Worm (Caenorhabditis elegans) whole organism, L2 larva: ENCODE data around the gene Y55F3AR.2.

ENCODE experiments used
- F13H6.1 ChIP-seq: sonication (generic microtip); optimal IDR thresholded peaks from 2 replicates; lab custom pipeline; 2016; ENCODE audit warnings: missing genetic modification characterization, missing compliant biosample characterization
- R02D3.7 ChIP-seq: fragments of 150-350 bp; optimal IDR thresholded peaks from 2 replicates; lab custom pipeline; 2014; ENCODE audit warnings: missing biosample characterization, missing genetic modification characterization
- ama-1 ChIP-seq: fragments of 150-350 bp; optimal IDR thresholded peaks from 2 replicates; lab custom pipeline; 2018; ENCODE audit warnings: inconsistent platforms
- ceh-16 ChIP-seq: fragments of 150-350 bp; optimal IDR thresholded peaks from 2 replicates; lab custom pipeline; 2014; ENCODE audit warnings: missing biosample characterization, missing genetic modification characterization
- crh-2 ChIP-seq: sonication (generic microtip); optimal IDR thresholded peaks from 2 replicates; lab custom pipeline; 2017; ENCODE audit warnings: missing biosample characterization, missing genetic modification characterization
- dmd-4 ChIP-seq: sonication (generic microtip); optimal IDR thresholded peaks from 2 replicates; lab custom pipeline; 2017; ENCODE audit warnings: missing biosample characterization, missing genetic modification characterization
- egl-27 ChIP-seq: sonication (generic microtip); optimal IDR thresholded peaks from 3 replicates; lab custom pipeline; 2017; ENCODE audit warnings: missing biosample characterization, missing genetic modification reagents, missing genetic modification characterization
- elt-1 ChIP-seq: fragments of 150-350 bp; optimal IDR thresholded peaks from 2 replicates; lab custom pipeline; 2014; ENCODE audit warnings: missing biosample characterization, missing genetic modification characterization
- fos-1 ChIP-seq: fragments of 150-350 bp; optimal IDR thresholded peaks from 2 replicates; lab custom pipeline; 2014; ENCODE audit warnings: missing biosample characterization, missing genetic modification characterization
- lin-11 ChIP-seq: fragments of 150-350 bp; sonication (generic microtip); optimal IDR thresholded peaks from 2 replicates; lab custom pipeline; 2014; ENCODE audit warnings: missing biosample characterization, missing genetic modification characterization, inconsistent platforms, mixed read lengths
- lin-13 ChIP-seq: fragments of 150-350 bp; optimal IDR thresholded peaks from 2 replicates; lab custom pipeline; 2014; ENCODE audit warnings: missing biosample characterization, missing genetic modification reagents, missing genetic modification characterization
- lin-39 ChIP-seq: fragments of 150-350 bp; optimal IDR thresholded peaks from 2 replicates; lab custom pipeline; 2014; ENCODE audit warnings: missing biosample characterization, missing genetic modification reagents, missing genetic modification characterization
- mbf-1 ChIP-seq: sonication (generic microtip); optimal IDR thresholded peaks from 2 replicates; lab custom pipeline; 2017; ENCODE audit warnings: missing biosample characterization, missing genetic modification characterization
- nhr-11 ChIP-seq: fragments of 150-350 bp; optimal IDR thresholded peaks from 2 replicates; lab custom pipeline; 2014; ENCODE audit warnings: missing biosample characterization, missing genetic modification characterization
- nhr-12 ChIP-seq: fragments of 150-350 bp; optimal IDR thresholded peaks from 2 replicates; lab custom pipeline; 2014; ENCODE audit warnings: missing biosample characterization, missing genetic modification characterization
- nhr-129 ChIP-seq: fragments of 150-350 bp; optimal IDR thresholded peaks from 2 replicates; lab custom pipeline; 2014; ENCODE audit warnings: missing biosample characterization, missing genetic modification characterization
- nhr-21 ChIP-seq: fragments of 150-350 bp; optimal IDR thresholded peaks from 2 replicates; lab custom pipeline; 2014; ENCODE audit warnings: missing biosample characterization, missing genetic modification characterization
- nhr-25 ChIP-seq: fragments of 150-350 bp; sonication (generic microtip); optimal IDR thresholded peaks from 3 replicates; lab custom pipeline; 2014; ENCODE audit warnings: missing biosample characterization, missing genetic modification characterization
- nhr-6 ChIP-seq: fragments of 150-350 bp; optimal IDR thresholded peaks from 2 replicates; lab custom pipeline; 2014; ENCODE audit warnings: missing biosample characterization, missing genetic modification characterization
- peb-1 ChIP-seq: fragments of 150-350 bp; optimal IDR thresholded peaks from 2 replicates; lab custom pipeline; 2014; ENCODE audit warnings: missing biosample characterization, missing genetic modification characterization
- sem-4 ChIP-seq: fragments of 150-350 bp; optimal IDR thresholded peaks from 2 replicates; lab custom pipeline; 2014; ENCODE audit warnings: missing biosample characterization, missing genetic modification reagents, missing genetic modification characterization
- skn-1 ChIP-seq: sonication (generic microtip); optimal IDR thresholded peaks from 2 replicates; lab custom pipeline; 2017; ENCODE audit warnings: missing biosample characterization, missing genetic modification characterization
- sma-3 ChIP-seq: sonication (generic microtip); optimal IDR thresholded peaks from 2 replicates; lab custom pipeline; 2016; ENCODE audit warnings: missing genetic modification reagents, missing genetic modification characterization, missing compliant biosample characterization
- sma-9 ChIP-seq, 2 experiments: fragments of 150-350 bp in 1 of 2; sonication (generic microtip) in 1 of 2; optimal IDR thresholded peaks; 2 replicates each; lab custom pipeline; 2014 to 2016; ENCODE audit warnings: missing genetic modification characterization in 2 of 2, mild to moderate bottlenecking in 1 of 2, missing biosample characterization in 1 of 2, missing compliant biosample characterization in 1 of 2, missing genetic modification reagents in 1 of 2, moderate library complexity in 1 of 2
- snpc-4 ChIP-seq: fragments of 150-350 bp; optimal IDR thresholded peaks from 2 replicates; lab custom pipeline; 2014; ENCODE audit warnings: missing biosample characterization, missing genetic modification characterization
- unc-39 ChIP-seq: fragments of 150-350 bp; optimal IDR thresholded peaks from 2 replicates; lab custom pipeline; 2014; ENCODE audit warnings: missing biosample characterization, missing genetic modification characterization
- unc-55 ChIP-seq: fragments of 150-350 bp; sonication (generic microtip); optimal IDR thresholded peaks from 3 replicates; lab custom pipeline; 2014; ENCODE audit warnings: missing biosample characterization, missing genetic modification reagents, missing genetic modification characterization
- unc-62 ChIP-seq: fragments of 150-350 bp; optimal IDR thresholded peaks from 2 replicates; lab custom pipeline; 2014; ENCODE audit warnings: missing biosample characterization, missing genetic modification reagents, missing genetic modification characterization
- ztf-4 ChIP-seq: fragments of 150-350 bp; optimal IDR thresholded peaks from 2 replicates; lab custom pipeline; 2014; ENCODE audit warnings: missing biosample characterization, missing genetic modification characterization

The Y55F3AR.2 gene

ce11 chrIV:1074069-1074468, 20.3 kb upstream of the Y55F3AR.2 start:
- no peak for TF ChIP-seq unc-39 (tag; lab: Kevin White, UChicago)
- TF ChIP-seq nhr-129: no peak
- no peak for TF ChIP-seq ama-1 (lab: Kevin White, UChicago)
- TF ChIP-seq ceh-16: no peak
- no peak for TF ChIP-seq unc-55 (GFP tag; lab: Kevin White, UChicago)
- TF ChIP-seq lin-11 (tag; lab: Kevin White, UChicago): no peak
- TF ChIP-seq nhr-21 (tag; lab: Kevin White, UChicago): no peak
- no peak for TF ChIP-seq mbf-1
- TF ChIP-seq nhr-25 (tag; lab: Kevin White, UChicago): no peak
- no peak for TF ChIP-seq sma-3 (GFP tag; lab: Kevin White, UChicago)
- no peak for TF ChIP-seq nhr-12
- TF ChIP-seq unc-62 (GFP tag; lab: Kevin White, UChicago): no peak
- TF ChIP-seq ztf-4: no peak
- TF ChIP-seq lin-13 (GFP tag; lab: Kevin White, UChicago): no peak
- no peak for TF ChIP-seq crh-2 (tag; lab: Kevin White, UChicago)
- no peak for TF ChIP-seq R02D3.7 (tag; lab: Kevin White, UChicago)
- TF ChIP-seq, all 48 proteins: peak for 0

- TF ChIP-seq dmd-4 (tag; lab: Kevin White, UChicago) (no peak), lin-13 (GFP tag; lab: Kevin White, UChicago) (no peak), sem-4 (tag; lab: Kevin White, UChicago) (no peak), fos-1 (peak; percentile 98)
Observed at ce11 chrIV:1075484-1075883, 18.9 kb upstream of the Y55F3AR.2 start.

- TF ChIP-seq sem-4 (tag; lab: Kevin White, UChicago): no peak
- TF ChIP-seq crh-2 (tag; lab: Kevin White, UChicago): no peak
- no peak for TF ChIP-seq dmd-4 (tag; lab: Kevin White, UChicago)
- no peak for TF ChIP-seq elt-1
- no peak for TF ChIP-seq fos-1
Observed at ce11 chrIV:1086913-1087312, 7.4 kb upstream of the Y55F3AR.2 start, which contains the start of gene csn-4. TSS of gene csn-4 (minus strand) at chrIV:1087013.

ce11 chrIV:1096154-1096553, 1.8 kb downstream of the Y55F3AR.2 start:
- TF ChIP-seq R02D3.7 (tag; lab: Kevin White, UChicago): no peak
- TF ChIP-seq snpc-4 (tag; lab: Kevin White, UChicago): no peak
- TF ChIP-seq sma-3 (GFP tag; lab: Kevin White, UChicago): no peak
- TF ChIP-seq unc-55 (GFP tag; lab: Kevin White, UChicago): no peak

ce11 chrIV:1097153-1097552, 2.8 kb downstream of the Y55F3AR.2 start, which contains the start of gene cox-18:
TSS of gene cox-18 (plus strand) at chrIV:1097453.
- TF ChIP-seq peb-1 (tag; lab: Kevin White, UChicago) (no peak), sma-3 (GFP tag; lab: Kevin White, UChicago) (no peak), lin-39 (tag; lab: Kevin White, UChicago) (no peak)
- TF ChIP-seq, all 48 proteins: peak for 0

ce11 chrIV:1104518-1104917, 10.2 kb downstream of the Y55F3AR.2 start, which contains the start of the genes C44B12.9 and C44B12.3:
TSS of gene C44B12.9 (minus strand) at chrIV:1104618.
TSS of gene C44B12.3 (plus strand) at chrIV:1104766.
- TF ChIP-seq unc-62 (GFP tag; lab: Kevin White, UChicago) (no peak), nhr-25 (tag; lab: Kevin White, UChicago) (no peak), ama-1 (lab: Kevin White, UChicago) (no peak), skn-1 (no peak), ceh-16 (no peak), unc-39 (tag; lab: Kevin White, UChicago) (no peak), egl-27 (tag; lab: Kevin White, UChicago) (no peak), snpc-4 (tag; lab: Kevin White, UChicago) (no peak), nhr-11 (tag; lab: Kevin White, UChicago) (no peak), nhr-6 (tag; lab: Kevin White, UChicago) (no peak), nhr-129 (no peak)

- TF ChIP-seq lin-39 (tag; lab: Kevin White, UChicago): no peak
- no peak for TF ChIP-seq sma-3 (GFP tag; lab: Kevin White, UChicago)
- no peak for TF ChIP-seq ama-1 (lab: Kevin White, UChicago)
- TF ChIP-seq F13H6.1 (tag; lab: Kevin White, UChicago): peak; percentile 46
- TF ChIP-seq lin-13 (GFP tag; lab: Kevin White, UChicago): no peak
- peak; percentile 2 for TF ChIP-seq sma-9 (GFP tag; optimal IDR thresholded peaks at IDR 0.05; lab: Kevin White, UChicago)
- TF ChIP-seq sma-9 (tag; optimal IDR thresholded peaks at IDR 0.05; lab: Kevin White, UChicago): no peak
- TF ChIP-seq nhr-6 (tag; lab: Kevin White, UChicago): no peak
- TF ChIP-seq ceh-16: no peak
- peak; percentile 47 for TF ChIP-seq nhr-129
Observed at ce11 chrIV:1105104-1105503, 10.8 kb downstream of the Y55F3AR.2 start.
